Fruit fly (Drosophila melanogaster): ENCODE measurements around the gene Hsp67Bc.

Hsp67Bc gene

DNA sequence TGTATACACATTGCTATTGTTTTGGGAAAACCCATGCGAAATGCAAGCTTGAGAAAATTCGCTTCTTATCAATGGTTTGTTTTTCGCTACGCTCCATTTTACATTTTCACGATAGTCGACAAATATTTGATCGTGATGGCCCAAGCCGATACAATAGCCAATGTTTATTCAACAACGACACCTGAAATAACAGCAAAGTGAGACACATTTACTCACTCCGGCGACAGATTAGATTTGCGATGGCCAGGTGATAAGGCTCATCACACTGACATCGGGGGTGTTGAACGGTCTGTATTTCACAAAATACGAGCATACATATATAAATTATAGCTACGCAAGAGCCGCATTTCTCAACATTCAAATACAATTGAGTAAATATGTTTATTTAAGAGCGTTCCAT lies 24.9 kb upstream of the Hsp67Bc start (continued):
- TF ChIP-seq Bteb2 (GFP tag; optimal IDR thresholded peaks at IDR 0.05) (peak; percentile 3), Sry-δ (GFP tag; optimal IDR thresholded peaks at IDR 0.05) (peak; percentile 28), bsh (GFP tag; optimal IDR thresholded peaks at IDR 0.05) (peak in 1 of 2 experiments; percentile 4), CG3281 (GFP tag; optimal IDR thresholded peaks at IDR 0.05) (peak; percentile 91), CG13775 (GFP tag; optimal IDR thresholded peaks at IDR 0.05) (peak; percentile 20), crc (GFP tag; optimal IDR thresholded peaks at IDR 0.05) (peak; percentile 76), CG34376 (GFP tag; optimal IDR thresholded peaks at IDR 0.05) (peak; percentile 75), CG17829 (tag; optimal IDR thresholded peaks at IDR 0.05) (no peak), CG9876 (GFP tag; optimal IDR thresholded peaks at IDR 0.05) (no peak), CG6272 (GFP tag; IDR thresholded peaks at IDR 0.05) (no peak), ac (GFP tag; optimal IDR thresholded peaks at IDR 0.05) (peak; percentile 62), CG17328 (GFP tag; IDR thresholded peaks at IDR 0.05) (peak; percentile 16; the same call in 1 of the 2 replicates), Fer3 (tag; optimal IDR thresholded peaks at IDR 0.05) (peak; percentile 84), Hey (tag; optimal IDR thresholded peaks at IDR 0.05) (peak; percentile 58), amos (GFP tag; IDR thresholded peaks at IDR 0.05; ENCODE audit: partially characterized antibody) (no peak), HHEX (GFP tag; optimal IDR thresholded peaks at IDR 0.05) (peak; percentile 89), ara (GFP tag; IDR thresholded peaks at IDR 0.05) (peak; percentile 67), CG17802 (tag; optimal IDR thresholded peaks at IDR 0.05) (no peak), CG4730 (GFP tag; IDR thresholded peaks at IDR 0.05) (no peak), ato (GFP tag; IDR thresholded peaks at IDR 0.05; ENCODE audit: partially characterized antibody) (no peak), Nf-YA (GFP tag; IDR thresholded peaks at IDR 0.05) (0 out of 2 replicates have a peak, but pooled peaks have one; percentile 31), Camta (GFP tag; optimal IDR thresholded peaks at IDR 0.05) (peak; percentile 68), TFAM (GFP tag; optimal IDR thresholded peaks at IDR 0.05) (peak; percentile 33), vnd (GFP tag; IDR thresholded peaks at IDR 0.05; ENCODE audit: partially characterized antibody) (no peak), stc (GFP tag; IDR thresholded peaks at IDR 0.05) (peak; percentile 53; the same call in 1 of the 2 replicates), kah (GFP tag; optimal IDR thresholded peaks at IDR 0.05) (peak; percentile 68), CG15601 (tag; optimal IDR thresholded peaks at IDR 0.05) (peak; percentile 36), CG14441 (GFP tag; IDR thresholded peaks at IDR 0.05) (peak; percentile 33; the same call in 1 of the 2 replicates), CG12391 (tag; optimal IDR thresholded peaks at IDR 0.05) (peak; percentile 6), cad (GFP tag; optimal IDR thresholded peaks at IDR 0.05) (no peak), lov (optimal IDR thresholded peaks at IDR 0.05) (no peak), lov (GFP tag; IDR thresholded peaks at IDR 0.05) (peak; percentile 62; the same call in 1 of the 3 replicates), CG7556 (GFP tag; optimal IDR thresholded peaks at IDR 0.05) (peak; percentile 67), wek (GFP tag; optimal IDR thresholded peaks at IDR 0.05) (peak; percentile 79), CG10147 (GFP tag; optimal IDR thresholded peaks at IDR 0.05) (peak; percentile 63), odd (GFP tag; optimal IDR thresholded peaks at IDR 0.05) (peak; percentile 47), Nf-YC (tag; optimal IDR thresholded peaks at IDR 0.05) (peak; percentile 22), B-H1 (GFP tag; IDR thresholded peaks at IDR 0.05) (peak; percentile 15; the same call in 1 of the 3 replicates), bigmax (GFP tag; optimal IDR thresholded peaks at IDR 0.05) (peak; percentile 27), bowl (GFP tag; IDR thresholded peaks at IDR 0.05) (no peak), CG11696 (GFP tag; IDR thresholded peaks at IDR 0.05) (0 out of 2 replicates have a peak, but pooled peaks have one; percentile 6), tgo (GFP tag; IDR thresholded peaks at IDR 0.05) (no peak; the same call in 2 of the 3 replicates), pfk (GFP tag; optimal IDR thresholded peaks at IDR 0.05) (peak; percentile 69), CG7928 (GFP tag; optimal IDR thresholded peaks at IDR 0.05) (peak; percentile 43), C15 (GFP tag; IDR thresholded peaks at IDR 0.05) (no peak; the same call in 2 of the 3 replicates), Oaz (GFP tag; IDR thresholded peaks at IDR 0.05) (no peak), ham (GFP tag; IDR thresholded peaks at IDR 0.05) (peak; percentile 31; the same call in 1 of the 2 replicates), zf30C (GFP tag; optimal IDR thresholded peaks at IDR 0.05) (no peak), mirr (GFP tag; optimal IDR thresholded peaks at IDR 0.05) (peak; percentile 92), gcm (GFP tag; optimal IDR thresholded peaks at IDR 0.05) (peak; percentile 18), Ptx1 (GFP tag; IDR thresholded peaks at IDR 0.05) (peak; percentile 26; the same call in 1 of the 2 replicates)

Data from whole organism, embryonic.